Fruit fly (Drosophila melanogaster) whole organism, pupa: ENCODE data around the gene KP78a.

Experiments used
- CG12605 ChIP-seq: fragments of 200-800 bp; sonication (Bioruptor generic); IDR thresholded peaks from 2 replicates; pipeline ENCODE4 v1.3.6; 2022; ENCODE audit warnings: missing biosample characterization, missing genetic modification characterization
- CG13204 ChIP-seq: fragments of 200-800 bp; sonication (Bioruptor generic); optimal IDR thresholded peaks from 2 replicates; lab custom pipeline; 2018; ENCODE audit warnings: missing biosample characterization, mild to moderate bottlenecking, missing genetic modification characterization, moderate library complexity
- CG14655 ChIP-seq: fragments of 200-800 bp; sonication (Bioruptor generic); optimal IDR thresholded peaks from 3 replicates; lab custom pipeline; 2017; ENCODE audit warnings: mild to moderate bottlenecking, missing biosample characterization, missing genetic modification reagents, missing genetic modification characterization
- CG15710 ChIP-seq: fragments of 200-800 bp; sonication (Bioruptor generic); optimal IDR thresholded peaks from 2 replicates; lab custom pipeline; 2018; ENCODE audit warnings: missing biosample characterization, mild to moderate bottlenecking, missing genetic modification characterization, moderate library complexity
- CG17806 ChIP-seq: fragments of 200-800 bp; sonication (Bioruptor generic); optimal IDR thresholded peaks from 2 replicates; lab custom pipeline; 2018; ENCODE audit warnings: missing biosample characterization, mild to moderate bottlenecking, missing genetic modification characterization, moderate library complexity
- CG34367 ChIP-seq: fragments of 200-800 bp; sonication (Bioruptor generic); optimal IDR thresholded peaks from 2 replicates; lab custom pipeline; 2018; ENCODE audit warnings: missing biosample characterization, mild to moderate bottlenecking, missing genetic modification characterization
- CG9948 ChIP-seq: fragments of 200-800 bp; sonication (Bioruptor generic); optimal IDR thresholded peaks from 2 replicates; lab custom pipeline; 2018; ENCODE audit warnings: missing biosample characterization, mild to moderate bottlenecking, missing genetic modification characterization, moderate library complexity
- D1 ChIP-seq: fragments of 200-800 bp; sonication (Bioruptor generic); optimal IDR thresholded peaks from 2 replicates; lab custom pipeline; 2018; ENCODE audit warnings: missing biosample characterization, mild to moderate bottlenecking, missing genetic modification characterization, moderate library complexity
- EcR ChIP-seq: fragments of 200-800 bp; sonication (Bioruptor generic); optimal IDR thresholded peaks from 3 replicates; lab custom pipeline; 2019; ENCODE audit warnings: missing biosample characterization, missing genetic modification characterization, mild to moderate bottlenecking, moderate library complexity, missing genetic modification reagents
- Ets98B ChIP-seq: fragments of 200-800 bp; sonication (Bioruptor generic); IDR thresholded peaks from 2 replicates; pipeline ENCODE4 v1.3.6; 2022; ENCODE audit warnings: missing biosample characterization, missing genetic modification characterization
- Pif1A ChIP-seq: fragments of 200-800 bp; sonication (Bioruptor generic); optimal IDR thresholded peaks from 3 replicates; lab custom pipeline; 2016; ENCODE audit warnings: missing biosample characterization, missing genetic modification characterization
- fd96Ca ChIP-seq: fragments of 200-800 bp; sonication (Bioruptor generic); IDR thresholded peaks from 3 replicates; pipeline ENCODE4 v1.3.6; 2022; ENCODE audit warnings: missing biosample characterization, missing genetic modification characterization
- gl ChIP-seq: fragments of 200-800 bp; sonication (Bioruptor generic); optimal IDR thresholded peaks from 2 replicates; lab custom pipeline; 2018; ENCODE audit warnings: missing biosample characterization, mild to moderate bottlenecking, missing genetic modification characterization
- rn ChIP-seq: fragments of 200-800 bp; sonication (Bioruptor generic); IDR thresholded peaks from 2 replicates; pipeline ENCODE4 v1.3.6; 2022; ENCODE audit warnings: missing biosample characterization, missing genetic modification characterization

DNA sequence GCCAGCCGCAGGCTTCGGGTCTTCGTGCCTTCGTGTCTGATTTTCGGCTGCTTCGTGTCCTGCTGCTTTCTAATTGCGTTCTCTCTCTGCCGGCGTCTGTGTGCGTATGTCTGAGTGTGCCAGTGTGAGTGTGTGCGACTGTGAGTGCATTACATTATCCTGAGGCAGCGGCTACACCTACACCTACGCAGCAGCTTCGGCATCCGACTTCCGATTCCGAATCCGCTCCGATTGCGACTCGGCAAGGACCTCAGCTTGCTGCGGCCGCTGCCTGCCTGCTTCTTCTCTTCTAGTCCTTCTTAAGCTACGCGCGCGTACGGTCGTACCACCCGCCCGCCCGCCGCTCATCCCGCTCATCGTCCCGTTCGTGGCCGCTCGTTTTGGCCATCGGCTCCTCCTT lies 17.1 kb downstream of the KP78a start:
- no peak for TF ChIP-seq CG15710 (tag; lab: Kevin White, UChicago)
- no peak for TF ChIP-seq Pif1A (GFP tag; lab: Kevin White, UChicago)
- no peak for TF ChIP-seq CG14655
- no peak for TF ChIP-seq Ets98B (GFP tag; lab: Robert Waterston, UW)
- TF ChIP-seq fd96Ca (GFP tag; lab: Robert Waterston, UW), result no peak
- TF ChIP-seq EcR (GFP tag; lab: Kevin White, UChicago), result no peak
- TF ChIP-seq CG13204 (GFP tag; lab: Kevin White, UChicago), result no peak
- TF ChIP-seq CG9948 (tag; lab: Kevin White, UChicago), result no peak
- TF ChIP-seq rn, result no peak
- TF ChIP-seq CG12605 (GFP tag; lab: Robert Waterston, UW), result no peak
- no peak for TF ChIP-seq gl (tag; lab: Kevin White, UChicago)
- TF ChIP-seq CG34367 (tag; lab: Kevin White, UChicago), result no peak
- TF ChIP-seq CG17806, result no peak
- TF ChIP-seq D1 (tag; lab: Kevin White, UChicago), result no peak
